Worm (Caenorhabditis elegans): ENCODE data around the gene F53F4.7.

- TF ChIP-seq snpc-4 (tag; optimal IDR thresholded peaks at IDR 0.05), result no peak
- no peak for TF ChIP-seq pqm-1 (tag; optimal IDR thresholded peaks at IDR 0.05)
- TF ChIP-seq nfya-1 (tag; optimal IDR thresholded peaks at IDR 0.05; ENCODE audit: insufficient read depth), result no peak
Measured at ce11 chrV:13606651-13607242, 7.0 kb downstream of the F53F4.7 start, which contains the start of gene fmo-4.

All from whole organism, L3 larva.